Worm (Caenorhabditis elegans): ENCODE results near the gene F07H5.7.

- TF ChIP-seq zag-1 (tag; optimal IDR thresholded peaks at IDR 0.05) (no peak), nhr-76 (tag; optimal IDR thresholded peaks at IDR 0.05) (no peak), lsy-2 (tag; optimal IDR thresholded peaks at IDR 0.05) (no peak)
Measured at ce11 chrII:8770675-8771074, 23.3 kb downstream of the F07H5.7 start, which contains the start of gene let-19.

Data from whole organism, L1 larva.